Fruit fly (Drosophila melanogaster): ENCODE data around the gene VhaAC39-2.

Gene VhaAC39-2

dm6 chr3R:23141678-23142338 is 17.3 kb downstream of the VhaAC39-2 start, which contains the start of gene hh (continued):
- TF ChIP-seq CG8924 (tag; optimal IDR thresholded peaks at IDR 0.05) (no peak), z (GFP tag; IDR thresholded peaks at IDR 0.05) (peak; percentile 91), Jarid2 (GFP tag; optimal IDR thresholded peaks at IDR 0.05) (peak; percentile 63), Ssrp (tag; optimal IDR thresholded peaks at IDR 0.05) (no peak), inv (GFP tag; IDR thresholded peaks at IDR 0.05; ENCODE audit: partially characterized antibody) (no peak), CG6254 (GFP tag; optimal IDR thresholded peaks at IDR 0.05) (no peak), rib (GFP tag; IDR thresholded peaks at IDR 0.05) (peak; percentile 51; the same call in 1 of the 2 replicates), Oli (tag; optimal IDR thresholded peaks at IDR 0.05) (no peak), croc (GFP tag; conservative IDR thresholded peaks at IDR 0.05) (no peak), CG17568 (GFP tag; optimal IDR thresholded peaks at IDR 0.05) (no peak), zen (tag; optimal IDR thresholded peaks at IDR 0.05) (peak; percentile 40), gcm (GFP tag; optimal IDR thresholded peaks at IDR 0.05) (peak; percentile 43), CG14441 (GFP tag; IDR thresholded peaks at IDR 0.05) (no peak), cg (GFP tag; optimal IDR thresholded peaks at IDR 0.05) (peak; percentile 100), seq (GFP tag; IDR thresholded peaks at IDR 0.05) (no peak), CG10654 (GFP tag; optimal IDR thresholded peaks at IDR 0.05) (no peak), CoRest (tag; optimal IDR thresholded peaks at IDR 0.05) (peak; percentile 60), HmgD (GFP tag; optimal IDR thresholded peaks at IDR 0.05) (no peak), CG14860 (GFP tag; IDR thresholded peaks at IDR 0.05; ENCODE audit: partially characterized antibody) (no peak), CG15601 (tag; optimal IDR thresholded peaks at IDR 0.05) (no peak), abd-A (tag; optimal IDR thresholded peaks at IDR 0.05) (peak; percentile 44), CG6175 (GFP tag; IDR thresholded peaks at IDR 0.05) (peak; percentile 33; the same call in 1 of the 3 replicates), Sox100B (GFP tag; optimal IDR thresholded peaks at IDR 0.05) (no peak), MBD-R2 (GFP tag; IDR thresholded peaks at IDR 0.05) (0 out of 2 replicates have a peak, but pooled peaks have one; percentile 18), ara (GFP tag; IDR thresholded peaks at IDR 0.05) (0 out of 2 replicates have a peak, but pooled peaks have one; percentile 27), lola (GFP tag; optimal IDR thresholded peaks at IDR 0.05) (no peak), CG7357 (GFP tag; IDR thresholded peaks at IDR 0.05) (no peak), pfk (GFP tag; optimal IDR thresholded peaks at IDR 0.05) (no peak), CG7987 (GFP tag; optimal IDR thresholded peaks at IDR 0.05) (peak; percentile 8), chinmo (GFP tag; IDR thresholded peaks at IDR 0.05; ENCODE audit: partially characterized antibody) (0 out of 4 replicates have a peak, but pooled peaks have one; percentile 18), ranshi (GFP tag; IDR thresholded peaks at IDR 0.05) (no peak), Deaf1 (tag; optimal IDR thresholded peaks at IDR 0.05) (peak; percentile 95), pros (GFP tag; optimal IDR thresholded peaks at IDR 0.05) (peak; percentile 76), knrl (GFP tag; IDR thresholded peaks at IDR 0.05; ENCODE audit: partially characterized antibody) (peak; percentile 35; the same call in 1 of the 3 replicates), danr (GFP tag; IDR thresholded peaks at IDR 0.05) (no peak), TFAM (GFP tag; optimal IDR thresholded peaks at IDR 0.05) (no peak), CG6765 (GFP tag; optimal IDR thresholded peaks at IDR 0.05) (no peak), oc (tag; optimal IDR thresholded peaks at IDR 0.05) (peak; percentile 24), CG9797 (GFP tag; optimal IDR thresholded peaks at IDR 0.05) (no peak), CG12236 (GFP tag; optimal IDR thresholded peaks at IDR 0.05) (peak; percentile 81), HmgZ (tag; optimal IDR thresholded peaks at IDR 0.05) (peak; percentile 39), Mad (GFP tag; optimal IDR thresholded peaks at IDR 0.05) (no peak), Nf-YB (GFP tag; optimal IDR thresholded peaks at IDR 0.05) (peak; percentile 95), CG31388 (GFP tag; optimal IDR thresholded peaks at IDR 0.05) (no peak), Hr78 (GFP tag; optimal IDR thresholded peaks at IDR 0.05) (no peak), sens (GFP tag) (peak; percentile 42), CG17385 (GFP tag; optimal IDR thresholded peaks at IDR 0.05) (no peak), GATAe (GFP tag; conservative IDR thresholded peaks at IDR 0.05) (no peak)

Data from whole organism, embryonic.